Fruit fly (Drosophila melanogaster) whole organism, embryonic: ENCODE measurements around the gene CG15024.
A peak's percentile ranks its signal among the peaks of the same experiment; 100 is the strongest.

Experiments used
- Atf3 ChIP-seq: fragments of 200-800 bp; sonication (Bioruptor generic); optimal IDR thresholded peaks from 3 replicates; lab custom pipeline; 2016; ENCODE audit warnings: missing biosample characterization, missing genetic modification characterization
- CG10274 ChIP-seq: fragments of 200-800 bp; sonication (Bioruptor generic); optimal IDR thresholded peaks from 3 replicates; lab custom pipeline; 2017; ENCODE audit warnings: missing biosample characterization, mild to moderate bottlenecking, missing genetic modification characterization
- CG12236 ChIP-seq: fragments of 200-800 bp; sonication (Bioruptor generic); optimal IDR thresholded peaks from 2 replicates; lab custom pipeline; 2016; ENCODE audit warnings: missing biosample characterization, missing genetic modification characterization
- CG14441 ChIP-seq: fragments of 200-800 bp; sonication (Bioruptor generic); IDR thresholded peaks from 2 replicates; pipeline ENCODE4 v1.3.6; 2022; ENCODE audit warnings: missing biosample characterization, missing genetic modification characterization
- CG15269 ChIP-seq: fragments of 200-800 bp; sonication (Bioruptor generic); optimal IDR thresholded peaks from 2 replicates; lab custom pipeline; 2018; ENCODE audit warnings: missing biosample characterization, mild to moderate bottlenecking, missing genetic modification characterization, moderate library complexity
- CG17568 ChIP-seq: fragments of 200-800 bp; sonication (Bioruptor generic); optimal IDR thresholded peaks from 2 replicates; lab custom pipeline; 2018; ENCODE audit warnings: missing biosample characterization, mild to moderate bottlenecking, missing genetic modification characterization, moderate library complexity
- CG17802 ChIP-seq: fragments of 200-800 bp; sonication (Bioruptor generic); optimal IDR thresholded peaks from 2 replicates; lab custom pipeline; 2018; ENCODE audit warnings: missing biosample characterization, mild to moderate bottlenecking, missing genetic modification characterization, moderate library complexity
- CG2678 ChIP-seq: fragments of 200-800 bp; sonication (Bioruptor generic); optimal IDR thresholded peaks from 3 replicates; lab custom pipeline; 2019; ENCODE audit warnings: missing biosample characterization, mild to moderate bottlenecking, missing genetic modification characterization, moderate library complexity
- CG32532 ChIP-seq: fragments of 200-800 bp; sonication (Bioruptor generic); IDR thresholded peaks from 2 replicates; pipeline ENCODE4 v1.3.6; 2022; ENCODE audit warnings: missing biosample characterization, missing genetic modification characterization
- CG34224 ChIP-seq: fragments of 200-800 bp; sonication (Bioruptor generic); IDR thresholded peaks from 3 replicates; pipeline ENCODE4 v1.3.6; 2022; ENCODE audit warnings: missing biosample characterization, missing genetic modification characterization; ENCODE audit not compliant: partially characterized antibody
- CG34422 ChIP-seq: fragments of 200-800 bp; sonication (Bioruptor generic); IDR thresholded peaks from 3 replicates; pipeline ENCODE4 v1.3.6; 2022; ENCODE audit warnings: missing biosample characterization, missing genetic modification characterization
- CG7963 ChIP-seq: fragments of 200-800 bp; sonication (Bioruptor generic); IDR thresholded peaks from 3 replicates; pipeline ENCODE4 v1.3.6; 2022; ENCODE audit warnings: missing biosample characterization, missing genetic modification characterization; ENCODE audit not compliant: partially characterized antibody
- CG8359 ChIP-seq: fragments of 200-800 bp; sonication (Bioruptor generic); optimal IDR thresholded peaks from 2 replicates; lab custom pipeline; 2017; ENCODE audit warnings: missing biosample characterization, mild to moderate bottlenecking, missing genetic modification characterization, borderline replicate concordance
- Deaf1 ChIP-seq: fragments of 200-800 bp; optimal IDR thresholded peaks from 3 replicates; lab custom pipeline; 2019; ENCODE audit warnings: missing biosample characterization, mild to moderate bottlenecking, missing genetic modification characterization, moderate library complexity
- Dll ChIP-seq: fragments of 200-800 bp; sonication (Bioruptor generic); IDR thresholded peaks from 4 replicates; pipeline ENCODE4 v1.3.6; 2022; ENCODE audit warnings: missing biosample characterization, missing genetic modification characterization; ENCODE audit not compliant: partially characterized antibody
- Doc2 ChIP-seq: fragments of 200-800 bp; sonication (Bioruptor generic); IDR thresholded peaks from 2 replicates; pipeline ENCODE4 v1.3.6; 2022; ENCODE audit warnings: missing biosample characterization, missing genetic modification characterization
- E2f1 ChIP-seq: fragments of 200-800 bp; sonication (Bioruptor generic); IDR thresholded peaks from 2 replicates; pipeline ENCODE4 v1.3.6; 2022; ENCODE audit warnings: missing biosample characterization, missing genetic modification characterization
- E2f2 ChIP-seq: fragments of 200-800 bp; sonication (Bioruptor generic); IDR thresholded peaks from 2 replicates; pipeline ENCODE4 v1.3.6; 2022; ENCODE audit warnings: missing biosample characterization, missing genetic modification characterization
- Ets65A ChIP-seq: fragments of 200-800 bp; sonication (Bioruptor generic); peaks from one replicate; lab custom pipeline; 2016; ENCODE audit warnings: missing biosample characterization, missing genetic modification characterization
- H15 ChIP-seq: fragments of 200-800 bp; sonication (Bioruptor generic); IDR thresholded peaks from 3 replicates; pipeline ENCODE4 v1.3.6; 2022; ENCODE audit warnings: missing biosample characterization, missing genetic modification characterization
- MBD-R2 ChIP-seq: fragments of 200-800 bp; sonication (Bioruptor generic); IDR thresholded peaks from 2 replicates; pipeline ENCODE4 v1.3.6; 2022; ENCODE audit warnings: missing biosample characterization, missing genetic modification characterization
- Neu2 ChIP-seq: fragments of 200-800 bp; sonication (Bioruptor generic); optimal IDR thresholded peaks from 3 replicates; lab custom pipeline; 2016; ENCODE audit warnings: missing biosample characterization, missing genetic modification characterization, borderline replicate concordance
- Rfx ChIP-seq: fragments of 200-800 bp; sonication (Bioruptor generic); IDR thresholded peaks from 2 replicates; pipeline ENCODE4 v1.3.6; 2022; ENCODE audit warnings: missing biosample characterization, missing genetic modification characterization
- aop ChIP-seq: fragments of 200-800 bp; sonication (Bioruptor generic); IDR thresholded peaks from 2 replicates; pipeline ENCODE4 v1.3.6; 2022; ENCODE audit warnings: missing biosample characterization, missing genetic modification characterization
- az2 ChIP-seq: fragments of 200-800 bp; sonication (Bioruptor generic); optimal IDR thresholded peaks from 3 replicates; lab custom pipeline; 2016; ENCODE audit warnings: missing biosample characterization, missing genetic modification characterization
- cato ChIP-seq: fragments of 200-800 bp; sonication (Bioruptor generic); optimal IDR thresholded peaks from 2 replicates; lab custom pipeline; 2016; ENCODE audit warnings: missing biosample characterization, missing genetic modification characterization, borderline replicate concordance
- chinmo ChIP-seq: fragments of 200-800 bp; sonication (Bioruptor generic); IDR thresholded peaks from 4 replicates; pipeline ENCODE4 v1.3.6; 2022; ENCODE audit warnings: missing biosample characterization, missing genetic modification characterization; ENCODE audit not compliant: partially characterized antibody
- ci ChIP-seq: fragments of 200-800 bp; sonication (Bioruptor generic); IDR thresholded peaks from 3 replicates; pipeline ENCODE4 v1.3.6; 2022; ENCODE audit warnings: missing biosample characterization, missing genetic modification characterization
- croc ChIP-seq: fragments of 200-800 bp; sonication (Bioruptor generic); conservative IDR thresholded peaks from 3 replicates; pipeline ENCODE4 v1.3.6; 2022; ENCODE audit warnings: missing biosample characterization, missing genetic modification characterization
- crol ChIP-seq: fragments of 200-800 bp; sonication (Bioruptor generic); IDR thresholded peaks from 2 replicates; pipeline ENCODE4 v1.3.6; 2022; ENCODE audit warnings: missing biosample characterization, missing genetic modification characterization
- dysf ChIP-seq: fragments of 200-800 bp; sonication (Bioruptor generic); IDR thresholded peaks from 3 replicates; pipeline ENCODE4 v1.3.6; 2022; ENCODE audit warnings: missing biosample characterization, missing genetic modification characterization
- ewg ChIP-seq: fragments of 200-800 bp; sonication (Bioruptor generic); optimal IDR thresholded peaks from 3 replicates; lab custom pipeline; 2017; ENCODE audit warnings: mild to moderate bottlenecking, missing biosample characterization, missing genetic modification reagents, missing genetic modification characterization
- ind ChIP-seq: fragments of 200-800 bp; sonication (Bioruptor generic); optimal IDR thresholded peaks from 3 replicates; lab custom pipeline; 2016; ENCODE audit warnings: missing biosample characterization, missing genetic modification characterization
- lbe ChIP-seq: fragments of 200-800 bp; sonication (Bioruptor generic); optimal IDR thresholded peaks from 2 replicates; lab custom pipeline; 2016; ENCODE audit warnings: missing biosample characterization, mild to moderate bottlenecking, missing genetic modification characterization
- nom ChIP-seq: fragments of 200-800 bp; sonication (Bioruptor generic); optimal IDR thresholded peaks from 2 replicates; lab custom pipeline; 2017; ENCODE audit warnings: missing biosample characterization, missing genetic modification characterization, mild to moderate bottlenecking, moderate library complexity, missing genetic modification reagents
- otp ChIP-seq: fragments of 200-800 bp; sonication (Bioruptor generic); IDR thresholded peaks from 3 replicates; pipeline ENCODE4, ENCODE4 v1.3.6; 2022; ENCODE audit warnings: missing biosample characterization, missing genetic modification characterization
- pan ChIP-seq, 4 experiments: fragments of >200 bp in 3 of 4; fragments of 200-800 bp in 1 of 4; sonication (Bioruptor generic) in 1 of 4; optimal IDR thresholded peaks in 3 of 4; IDR thresholded peaks in 1 of 4; 2 replicates each; pipeline versions ENCODE4 v1.3.6 to Lab custom; 2017 to 2022; ENCODE audit warnings: missing biosample characterization in 2 of 4, missing genetic modification characterization in 2 of 4, mixed read lengths in 1 of 4
- peb ChIP-seq: fragments of 200-800 bp; sonication (Bioruptor generic); IDR thresholded peaks from 2 replicates; pipeline ENCODE4 v1.3.6; 2022; ENCODE audit warnings: missing biosample characterization, missing genetic modification characterization
- prd ChIP-seq, 3 experiments: fragments of >200 bp in 2 of 3; fragments of 200-800 bp in 1 of 3; sonication (Bioruptor generic) in 1 of 3; optimal IDR thresholded peaks in 2 of 3; IDR thresholded peaks in 1 of 3; 2 replicates in 2 of 3; 3 replicates in 1 of 3; pipeline versions ENCODE4 v1.3.6 to Lab custom; 2017 to 2022; ENCODE audit warnings: missing biosample characterization in 1 of 3, missing genetic modification characterization in 1 of 3
- pzg ChIP-seq: fragments of 200-800 bp; sonication (Bioruptor generic); optimal IDR thresholded peaks from 3 replicates; lab custom pipeline; 2018; ENCODE audit warnings: missing biosample characterization, mild to moderate bottlenecking, missing genetic modification characterization, moderate library complexity
- ranshi ChIP-seq: fragments of 200-800 bp; sonication (Bioruptor generic); IDR thresholded peaks from 2 replicates; pipeline ENCODE4 v1.3.6; 2022; ENCODE audit warnings: missing biosample characterization, missing genetic modification characterization
- sima ChIP-seq: fragments of 200-800 bp; sonication (Bioruptor generic); optimal IDR thresholded peaks from 2 replicates; lab custom pipeline; 2016; ENCODE audit warnings: missing biosample characterization, missing genetic modification characterization
- sna ChIP-seq: fragments of 200-800 bp; sonication (Bioruptor generic); IDR thresholded peaks from 2 replicates; pipeline ENCODE4 v1.3.6; 2022; ENCODE audit warnings: missing biosample characterization, missing genetic modification characterization; ENCODE audit not compliant: partially characterized antibody
- wek ChIP-seq: fragments of 200-800 bp; sonication (Bioruptor generic); optimal IDR thresholded peaks from 3 replicates; lab custom pipeline; 2018; ENCODE audit warnings: missing biosample characterization, mild to moderate bottlenecking, missing genetic modification characterization, moderate library complexity
- yki ChIP-seq: fragments of >200 bp; optimal IDR thresholded peaks from 3 replicates; lab custom pipeline; 2018
- z ChIP-seq: fragments of 200-800 bp; sonication (Bioruptor generic); IDR thresholded peaks from 3 replicates; pipeline ENCODE4 v1.3.6; 2022; ENCODE audit warnings: missing biosample characterization, missing genetic modification characterization

CG15024 gene

DNA sequence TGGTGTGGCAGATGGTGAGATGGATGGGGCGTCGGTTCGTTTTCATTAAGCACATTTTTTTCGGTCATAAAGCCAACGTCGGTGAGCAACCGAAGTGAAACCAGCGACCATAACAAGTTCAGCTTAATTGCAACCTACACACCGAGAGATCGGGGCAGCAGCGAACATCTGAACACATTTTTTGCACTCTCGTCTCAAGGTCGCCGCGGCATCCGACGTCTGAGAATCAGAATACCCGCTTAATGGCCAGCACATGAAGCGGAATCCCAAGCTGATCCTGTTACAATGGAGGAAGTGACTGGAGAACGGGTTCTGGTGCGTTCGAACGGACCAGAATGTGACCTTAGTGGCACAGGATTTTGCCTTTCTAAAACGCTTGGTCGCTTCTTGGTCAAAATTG, 30.0 kb upstream of the CG15024 start:
- TF ChIP-seq MBD-R2 (GFP tag; lab: Robert Waterston, UW): no peak
- peak; percentile 20; the same call in 1 of the 2 replicates for TF ChIP-seq Doc2 (GFP tag; lab: Robert Waterston, UW)

DNA sequence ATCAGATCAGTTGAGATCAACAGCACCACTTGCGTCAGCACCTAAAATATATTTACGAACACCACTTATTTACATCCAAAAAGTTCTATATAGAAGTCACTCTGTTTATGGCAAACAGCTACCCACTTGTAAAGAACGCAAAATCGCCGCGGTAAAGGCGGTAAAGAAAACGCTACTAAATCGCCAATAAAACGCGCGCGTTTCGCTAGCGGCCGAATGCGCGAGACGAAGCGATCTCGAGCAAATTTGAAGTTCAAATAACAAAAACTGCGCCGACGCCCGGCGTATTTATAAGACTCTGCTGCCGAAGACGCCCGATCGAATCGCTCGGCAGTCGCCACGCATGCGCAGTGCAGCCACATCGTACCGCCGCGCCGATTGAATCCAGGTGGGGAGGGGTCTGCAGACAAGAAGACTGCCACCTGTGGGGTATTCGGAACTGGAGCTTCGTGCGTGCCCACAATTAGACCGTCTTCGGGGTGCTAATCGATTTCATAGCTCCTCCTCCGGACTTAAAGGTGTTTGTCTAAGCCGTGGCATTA, 27.1 kb upstream of the CG15024 start, which contains the start of gene CG13722:
CG13722 (minus strand) TSS at position 262 of the 542 bp plus-strand sequence.
- TF ChIP-seq Deaf1 (tag; lab: Kevin White, UChicago) (peak; percentile 93), croc (GFP tag; lab: Robert Waterston, UW) (no peak), dysf (GFP tag; lab: Robert Waterston, UW) (0 out of 3 replicates have a peak, but pooled peaks have one; percentile 14), aop (GFP tag; lab: Robert Waterston, UW) (no peak), yki (no peak), CG8359 (GFP tag; lab: Kevin White, UChicago) (peak; percentile 99), pzg (GFP tag; lab: Kevin White, UChicago) (no peak), crol (0 out of 2 replicates have a peak, but pooled peaks have one; percentile 47), Atf3 (GFP tag; lab: Kevin White, UChicago) (no peak), CG10274 (GFP tag; lab: Kevin White, UChicago) (peak; percentile 13), CG17568 (GFP tag; lab: Kevin White, UChicago) (no peak), sna (GFP tag; lab: Robert Waterston, UW) (0 out of 2 replicates have a peak, but pooled peaks have one; percentile 18), CG32532 (GFP tag; lab: Robert Waterston, UW) (no peak), sima (GFP tag; lab: Kevin White, UChicago) (no peak), CG7963 (GFP tag; lab: Robert Waterston, UW) (0 out of 3 replicates have a peak, but pooled peaks have one; percentile 7), CG34224 (GFP tag; lab: Robert Waterston, UW) (no peak), ci (GFP tag; lab: Robert Waterston, UW) (no peak), az2 (GFP tag; lab: Kevin White, UChicago) (no peak), CG2678 (tag; lab: Kevin White, UChicago) (no peak), peb (no peak), CG12236 (GFP tag; lab: Kevin White, UChicago) (no peak), nom (peak; percentile 60), pan (optimal IDR thresholded peaks at IDR 0.05; lab: Kevin White, UChicago) (no peak), pan (GFP tag; optimal IDR thresholded peaks at IDR 0.05 in 1 of 2, IDR thresholded peaks at IDR 0.05 in 1 of 2) (peak in 1 of 2 experiments; percentile 15), otp (peak; percentile 65; the same call in 2 of the 3 replicates), CG14441 (GFP tag; lab: Robert Waterston, UW) (peak; percentile 16; the same call in 1 of the 2 replicates), prd (optimal IDR thresholded peaks at IDR 0.05; lab: Kevin White, UChicago) (no peak), prd (GFP tag; IDR thresholded peaks at IDR 0.05; lab: Robert Waterston, UW) (no peak), E2f2 (GFP tag; lab: Robert Waterston, UW) (0 out of 2 replicates have a peak, but pooled peaks have one; percentile 13), chinmo (GFP tag; lab: Robert Waterston, UW) (0 out of 4 replicates have a peak, but pooled peaks have one; percentile 64), Dll (0 out of 4 replicates have a peak, but pooled peaks have one; percentile 14), CG15269 (no peak), CG34422 (GFP tag; lab: Robert Waterston, UW) (0 out of 3 replicates have a peak, but pooled peaks have one; percentile 15), H15 (GFP tag; lab: Robert Waterston, UW) (0 out of 3 replicates have a peak, but pooled peaks have one; percentile 34), Rfx (GFP tag; lab: Robert Waterston, UW) (0 out of 2 replicates have a peak, but pooled peaks have one; percentile 18)
- TF ChIP-seq, all 482 proteins: peak for 17

DNA sequence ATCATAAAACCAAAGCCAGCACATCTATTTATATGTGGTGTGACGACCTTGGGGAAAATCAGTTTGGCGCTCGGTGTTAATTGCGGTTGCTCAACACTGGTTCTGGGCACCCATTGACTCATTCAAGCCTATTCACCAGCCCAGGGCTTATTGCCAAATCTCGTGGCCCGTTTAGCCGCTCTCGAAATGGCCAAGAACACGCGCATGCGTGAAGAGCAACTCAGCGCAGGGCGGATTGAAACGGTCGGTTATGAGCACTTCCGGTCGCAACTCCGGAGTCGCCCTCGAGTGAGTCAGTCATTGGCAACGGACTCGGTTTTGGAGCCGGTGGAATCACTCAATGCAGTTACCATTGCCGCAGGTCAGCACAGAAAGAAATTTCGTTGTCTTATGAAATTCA, 25.9 kb upstream of the CG15024 start:
- TF ChIP-seq ewg (GFP tag; lab: Kevin White, UChicago) (peak; percentile 30), cato (GFP tag; lab: Kevin White, UChicago) (no peak), z (GFP tag; lab: Robert Waterston, UW) (peak; percentile 61; the same call in 1 of the 3 replicates), CG8359 (GFP tag; lab: Kevin White, UChicago) (peak; percentile 57), E2f1 (no peak), lbe (no peak), Neu2 (GFP tag; lab: Kevin White, UChicago) (no peak), CG2678 (tag; lab: Kevin White, UChicago) (no peak), wek (GFP tag; lab: Kevin White, UChicago) (no peak), Ets65A (GFP tag; lab: Kevin White, UChicago) (peak; percentile 56), ranshi (no peak), CG17802 (tag; lab: Kevin White, UChicago) (no peak), chinmo (GFP tag; lab: Robert Waterston, UW) (0 out of 4 replicates have a peak, but pooled peaks have one; percentile 34), ind (GFP tag; lab: Kevin White, UChicago) (no peak)
